Worm (Caenorhabditis elegans) whole organism, L4/young adult: Measurements from ENCODE around the gene VC5.2.

Experiments
- W03F9.2 ChIP-seq: fragments of 150-350 bp; optimal IDR thresholded peaks from 2 replicates; lab custom pipeline; 2014; ENCODE audit warnings: missing biosample characterization, missing genetic modification characterization
- dao-5 ChIP-seq: sonication (generic microtip); optimal IDR thresholded peaks from 2 replicates; lab custom pipeline; 2016; ENCODE audit warnings: missing genotype, missing genetic modification characterization, moderate library complexity, missing compliant biosample characterization
- him-1 ChIP-seq: sonication (generic microtip); optimal IDR thresholded peaks from 2 replicates; lab custom pipeline; 2016; ENCODE audit warnings: missing genotype, missing genetic modification reagents, missing genetic modification characterization, missing compliant biosample characterization

ce11 chrV:7103247-7103646 is 17.5 kb downstream of the VC5.2 start, which contains the start of gene odr-2:
- no peak for TF ChIP-seq him-1
- no peak for TF ChIP-seq dao-5 (tag; lab: Kevin White, UChicago)
- no peak for TF ChIP-seq W03F9.2 (tag; lab: Kevin White, UChicago)
